Worm (Caenorhabditis elegans) whole organism, L1 larva: ENCODE measurements around the gene ZC374.2.

Experiments
- egl-27 ChIP-seq, 2 experiments: fragments of 150-350 bp in 1 of 2; sonication (generic microtip); optimal IDR thresholded peaks; 3 replicates each; lab custom pipeline; 2017 to 2018; ENCODE audit warnings: missing biosample characterization in 2 of 2, missing genetic modification characterization in 2 of 2, missing genetic modification reagents in 2 of 2
- fkh-10 ChIP-seq: sonication (generic microtip); optimal IDR thresholded peaks from 2 replicates; lab custom pipeline; 2017; ENCODE audit warnings: missing biosample characterization, missing genetic modification reagents, missing genetic modification characterization
- nhr-77 ChIP-seq: fragments of 150-350 bp; optimal IDR thresholded peaks from 2 replicates; lab custom pipeline; 2014; ENCODE audit warnings: missing biosample characterization, missing genetic modification characterization
- unc-130 ChIP-seq: fragments of 150-350 bp; optimal IDR thresholded peaks from 2 replicates; lab custom pipeline; 2017; ENCODE audit warnings: missing biosample characterization, missing genetic modification characterization, inconsistent platforms
- ztf-4 ChIP-seq: fragments of 150-350 bp; optimal IDR thresholded peaks from 2 replicates; lab custom pipeline; 2014; ENCODE audit warnings: missing biosample characterization, missing genetic modification characterization

- TF ChIP-seq unc-130 (tag; lab: Kevin White, UChicago) (no peak), ztf-4 (tag; lab: Kevin White, UChicago) (no peak), nhr-77 (tag; lab: Kevin White, UChicago) (no peak), fkh-10 (no peak), egl-27 (tag; optimal IDR thresholded peaks at IDR 0.05; lab: Kevin White, UChicago) (no peak)
Measured at ce11 chrX:10087866-10088265, 40.6 kb upstream of the ZC374.2 start, which contains the start of gene flp-28.
